Worm (Caenorhabditis elegans): ENCODE measurements around the gene pgph-3.

- no peak for TF ChIP-seq nfya-1 (tag; optimal IDR thresholded peaks at IDR 0.05; ENCODE audit: borderline replicate concordance, insufficient read depth)
- TF ChIP-seq dpl-1 (GFP tag; optimal IDR thresholded peaks at IDR 0.05), result no peak
Observed at ce11 chrV:5730783-5731182, 32.9 kb downstream of the pgph-3 start, which contains the start of gene K09H11.15.
